Fruit fly (Drosophila melanogaster): ENCODE measurements around the gene CadN.

Gene CadN

DNA sequence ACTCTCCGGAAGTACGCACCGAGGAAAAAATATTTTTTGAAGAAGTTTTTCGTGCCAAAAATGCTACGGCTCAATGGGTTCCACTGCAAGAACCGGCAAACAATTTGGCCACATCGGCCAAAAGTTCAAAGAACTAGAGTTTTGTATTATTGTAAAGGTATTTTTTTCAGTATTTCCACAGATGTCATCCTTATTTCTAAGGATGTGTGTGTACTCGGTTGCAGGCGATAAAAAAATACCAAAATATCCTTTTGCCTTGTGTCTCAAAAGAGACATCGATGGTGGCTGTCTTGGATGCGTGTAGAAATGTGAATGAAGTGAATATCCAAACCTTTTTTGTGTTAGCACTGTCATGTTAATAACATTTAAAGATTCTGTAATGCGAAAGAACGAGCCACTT is 175.0 kb downstream of the CadN start (continued):
- TF ChIP-seq Dfd (GFP tag; optimal IDR thresholded peaks at IDR 0.05) (no peak), CG14050 (GFP tag; IDR thresholded peaks at IDR 0.05) (no peak), CG2116 (GFP tag; optimal IDR thresholded peaks at IDR 0.05) (peak; percentile 27), Fer3 (tag; optimal IDR thresholded peaks at IDR 0.05) (no peak), gfzf (GFP tag; optimal IDR thresholded peaks at IDR 0.05) (peak; percentile 57), cg (GFP tag; optimal IDR thresholded peaks at IDR 0.05) (no peak), MTF-1 (GFP tag; optimal IDR thresholded peaks at IDR 0.05; ENCODE audit: borderline replicate concordance) (no peak), CG34224 (GFP tag; IDR thresholded peaks at IDR 0.05; ENCODE audit: partially characterized antibody) (peak; percentile 21; the same call in 1 of the 3 replicates), CG17568 (GFP tag; optimal IDR thresholded peaks at IDR 0.05) (no peak), CG13287 (GFP tag; IDR thresholded peaks at IDR 0.05; ENCODE audit: partially characterized antibody) (peak; percentile 19; the same call in 1 of the 2 replicates), Ets97D (GFP tag; optimal IDR thresholded peaks at IDR 0.05) (peak; percentile 36), Rx (GFP tag; IDR thresholded peaks at IDR 0.05) (no peak), CG11504 (tag; optimal IDR thresholded peaks at IDR 0.05) (peak; percentile 27), Bteb2 (GFP tag; optimal IDR thresholded peaks at IDR 0.05) (no peak)
